Worm (Caenorhabditis elegans): ENCODE results near the gene T13C2.2.

T13C2.2 gene

ce11 chrII:6834582-6835058 is 42.6 kb downstream of the T13C2.2 start, which contains the start of gene egl-27:
Gene egl-27, plus strand, starts transcription at chrII:6835008.
- no peak for TF ChIP-seq unc-62 (GFP tag; optimal IDR thresholded peaks at IDR 0.05)

- TF ChIP-seq unc-62 (GFP tag; optimal IDR thresholded peaks at IDR 0.05), result no peak
Observed at ce11 chrII:6835500-6835899, 43.5 kb downstream of the T13C2.2 start.

ce11 chrII:6835972-6836595 is 44.1 kb downstream of the T13C2.2 start:
- no peak for TF ChIP-seq unc-62 (GFP tag; optimal IDR thresholded peaks at IDR 0.05)

ce11 chrII:6836762-6837566 is 45.0 kb downstream of the T13C2.2 start:
- TF ChIP-seq unc-62 (GFP tag; optimal IDR thresholded peaks at IDR 0.05), result no peak

ce11 chrII:6838270-6838878 is 46.4 kb downstream of the T13C2.2 start:
- TF ChIP-seq unc-62 (GFP tag; optimal IDR thresholded peaks at IDR 0.05), result no peak

DNA sequence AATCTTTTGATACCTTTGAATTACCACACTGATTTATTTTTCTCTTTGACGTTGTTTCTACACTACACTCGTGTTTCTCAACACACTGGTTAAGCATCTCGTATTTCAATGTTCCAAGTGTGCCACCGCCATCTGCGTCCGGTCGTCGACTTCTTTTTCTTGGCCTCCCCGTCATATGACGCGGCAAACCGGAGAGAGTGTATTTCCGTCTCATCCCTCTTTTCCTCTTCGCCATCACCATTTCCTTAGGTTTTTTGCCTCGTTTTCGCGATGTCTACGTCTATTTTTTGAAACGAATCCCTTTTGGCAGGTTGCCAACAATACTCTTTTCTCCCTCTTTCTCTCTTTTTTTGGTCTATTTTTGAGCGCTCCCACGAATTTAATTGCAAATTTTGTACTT is 47.0 kb downstream of the T13C2.2 start:
- TF ChIP-seq unc-62 (GFP tag; optimal IDR thresholded peaks at IDR 0.05), result no peak

- no peak for TF ChIP-seq unc-62 (GFP tag; optimal IDR thresholded peaks at IDR 0.05)
Observed at ce11 chrII:6840663-6841062, 48.7 kb downstream of the T13C2.2 start.

DNA sequence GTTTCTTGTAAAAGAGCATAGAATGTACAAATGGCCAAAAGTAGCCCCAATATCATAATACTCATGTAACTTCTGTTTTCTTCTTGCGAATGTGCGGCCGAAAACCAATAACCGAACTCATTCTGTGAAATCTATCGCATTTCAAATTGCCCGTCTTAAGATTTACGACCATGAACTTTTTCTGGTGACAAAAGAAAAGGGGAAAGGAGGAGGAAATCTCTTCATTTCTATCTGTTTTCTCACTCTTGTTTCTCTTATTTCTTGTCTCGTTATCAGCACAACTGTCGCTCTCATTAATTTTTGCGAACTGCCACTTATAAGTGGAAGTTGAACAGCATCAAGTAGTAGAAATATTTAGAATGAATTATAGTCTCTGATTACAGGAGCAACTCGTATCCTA is 49.1 kb downstream of the T13C2.2 start:
- no peak for TF ChIP-seq unc-62 (GFP tag; optimal IDR thresholded peaks at IDR 0.05)

- no peak for TF ChIP-seq unc-62 (GFP tag; optimal IDR thresholded peaks at IDR 0.05)
Observed at ce11 chrII:6842009-6842408, 50.0 kb downstream of the T13C2.2 start.

DNA sequence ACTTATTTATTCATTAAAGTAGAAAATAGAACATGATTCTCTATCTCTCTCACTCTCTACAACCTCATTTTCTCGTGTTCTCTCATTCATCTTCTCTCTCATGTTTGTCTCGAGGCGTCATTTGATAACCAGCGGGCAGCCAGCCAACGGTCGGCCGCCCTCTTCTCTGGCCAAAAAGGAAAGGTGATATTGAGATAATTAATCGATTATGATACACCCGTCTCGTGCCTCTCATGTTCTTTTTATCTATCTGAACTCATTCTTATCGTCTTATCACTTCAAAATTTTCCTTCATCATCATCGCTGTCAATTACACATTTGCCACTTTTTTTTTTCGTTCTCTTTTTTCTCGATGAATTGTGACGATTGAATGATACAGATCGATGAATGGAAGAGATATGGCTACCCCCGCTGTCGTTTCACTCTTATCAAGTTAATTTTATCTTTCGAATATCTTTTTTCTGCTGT is 50.7 kb downstream of the T13C2.2 start:
- TF ChIP-seq unc-62 (GFP tag; optimal IDR thresholded peaks at IDR 0.05), result no peak

DNA sequence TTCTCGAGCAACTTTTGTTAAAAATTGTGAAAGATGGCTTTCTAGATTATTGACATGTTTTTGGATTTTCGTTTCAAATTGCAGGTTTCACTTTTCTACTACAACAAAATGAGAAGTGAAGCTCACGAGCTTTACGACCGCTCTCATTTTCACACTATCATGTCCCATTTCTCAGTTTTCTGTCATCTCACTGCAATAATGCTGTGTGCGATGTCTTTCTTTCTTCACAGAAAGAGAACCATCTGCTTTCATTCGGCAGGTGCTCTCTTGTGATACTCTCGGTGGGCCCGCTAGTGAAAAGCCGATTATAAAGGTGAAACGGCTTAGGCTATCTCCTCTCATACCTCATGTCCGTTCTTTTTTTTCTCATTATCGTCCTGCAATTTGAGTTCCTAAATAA is 51.2 kb downstream of the T13C2.2 start:
- TF ChIP-seq unc-62 (GFP tag; optimal IDR thresholded peaks at IDR 0.05), result no peak

DNA sequence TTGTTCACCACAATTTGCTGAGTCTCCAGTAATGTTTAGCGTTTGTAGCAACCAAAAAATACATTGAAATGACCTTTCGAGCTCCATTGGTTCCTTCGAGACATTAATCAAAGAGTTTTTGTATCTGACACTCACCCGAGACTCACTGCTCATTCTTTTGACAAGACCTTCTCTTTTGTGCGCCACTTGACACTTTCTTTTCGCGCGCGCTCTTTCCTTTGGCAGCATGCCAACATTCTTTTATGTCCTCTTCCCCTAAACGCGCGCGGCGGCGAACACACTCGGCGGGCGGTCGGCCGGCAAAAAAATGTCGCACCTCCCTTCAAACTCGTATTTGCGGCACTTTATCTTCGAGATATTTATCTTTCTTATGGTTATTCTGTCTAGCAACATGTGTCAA is 51.7 kb downstream of the T13C2.2 start:
- TF ChIP-seq unc-62 (GFP tag; optimal IDR thresholded peaks at IDR 0.05), result no peak

DNA sequence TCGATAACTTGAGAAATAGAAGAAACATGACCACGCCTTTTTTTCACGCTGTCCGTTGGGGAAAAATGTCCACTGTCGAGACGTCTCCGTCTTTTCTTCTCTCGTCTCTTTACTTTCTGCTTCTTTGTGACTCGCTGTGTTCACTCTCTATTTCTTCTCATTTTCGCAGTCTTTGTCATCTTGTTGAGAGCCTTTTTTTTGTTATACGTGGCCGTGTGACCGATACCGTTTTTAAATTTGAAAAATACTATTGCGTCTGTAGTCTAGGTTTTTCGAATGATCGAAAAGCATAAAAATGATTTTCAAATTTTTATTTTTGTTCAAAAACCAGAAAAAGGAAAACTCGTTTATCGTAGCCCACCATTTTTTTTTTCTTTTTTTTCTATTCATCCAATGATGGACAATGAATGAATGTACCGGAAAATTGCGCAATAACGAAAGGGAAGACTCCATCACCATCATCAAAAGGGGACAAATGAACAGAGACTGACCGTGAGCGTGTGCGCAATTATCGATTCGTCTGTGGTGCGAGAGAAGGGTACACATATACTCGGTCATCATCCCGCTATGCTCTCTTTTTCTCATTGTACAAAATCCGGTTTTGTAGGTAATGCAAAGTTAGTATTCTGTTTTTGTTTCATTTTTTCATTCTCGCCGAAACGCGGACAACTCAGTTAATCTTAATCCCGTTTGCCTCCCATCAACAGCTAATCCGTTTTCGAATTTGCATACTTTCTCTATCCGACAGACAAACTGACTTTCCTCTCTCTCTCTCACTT is 52.4 kb downstream of the T13C2.2 start:
- no peak for TF ChIP-seq unc-62 (GFP tag; optimal IDR thresholded peaks at IDR 0.05)

DNA sequence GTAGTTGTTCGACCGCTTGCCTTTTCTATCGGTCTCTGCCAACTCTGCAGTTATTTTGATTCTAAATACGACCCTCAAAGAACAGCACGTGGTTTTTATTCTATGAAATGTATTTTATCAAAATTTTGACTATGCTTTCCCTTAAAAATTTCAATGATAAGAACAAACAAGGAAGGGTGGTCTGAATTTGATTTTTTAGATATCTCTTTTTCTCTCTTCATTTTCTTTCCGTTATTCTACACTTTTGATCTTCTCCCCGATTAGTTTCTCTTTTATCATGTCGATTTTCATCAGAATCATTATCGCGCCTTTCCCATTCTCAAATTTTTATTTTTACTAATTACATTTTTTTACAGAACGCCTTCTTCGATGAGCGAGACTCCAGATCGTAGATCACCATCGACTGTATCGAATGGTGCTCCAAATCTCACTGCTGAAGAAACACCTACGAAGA is 53.0 kb downstream of the T13C2.2 start:
- no peak for TF ChIP-seq unc-62 (GFP tag; optimal IDR thresholded peaks at IDR 0.05)

DNA sequence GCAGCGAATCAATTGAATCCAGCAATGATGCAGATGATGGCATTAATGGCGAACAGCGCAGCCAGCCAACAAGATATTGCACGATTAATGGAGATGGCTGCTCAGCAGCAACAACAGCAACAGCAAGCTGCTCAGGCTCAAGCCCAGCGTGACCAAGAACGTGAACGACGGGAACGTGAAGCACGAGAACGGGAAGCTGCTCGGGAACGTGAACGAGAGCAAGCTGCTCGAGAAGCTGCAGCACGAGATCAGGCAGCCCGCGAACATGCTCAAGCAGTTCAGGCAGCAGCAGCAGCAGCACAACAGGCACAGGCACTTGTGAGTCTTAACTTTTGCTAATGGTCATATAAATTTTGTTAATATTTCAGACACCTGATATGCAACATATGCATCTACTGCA is 54.7 kb downstream of the T13C2.2 start:
- no peak for TF ChIP-seq unc-62 (GFP tag; optimal IDR thresholded peaks at IDR 0.05)

DNA sequence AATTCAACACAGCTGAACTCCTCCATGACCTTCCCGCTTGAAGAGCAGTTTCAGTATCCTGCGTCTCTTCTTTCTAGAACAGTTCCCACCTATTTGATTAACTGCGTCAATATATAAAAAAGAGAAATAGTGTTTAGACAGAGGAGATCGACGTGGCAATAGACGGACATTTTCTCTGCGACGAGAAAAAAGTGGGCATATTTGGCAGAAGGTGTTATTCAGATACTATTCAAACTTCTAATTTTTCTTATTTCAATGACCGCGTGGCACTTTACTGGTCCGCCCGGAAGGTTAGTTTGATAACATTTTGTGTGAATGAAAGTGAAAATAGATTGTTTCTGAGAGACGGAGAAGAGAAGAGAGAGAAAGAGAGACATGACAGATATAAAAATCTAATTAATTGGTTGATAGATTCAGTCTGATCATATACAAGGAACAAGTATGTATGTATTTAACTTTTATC is 56.0 kb downstream of the T13C2.2 start, which contains the start of gene tbc-6:
Gene tbc-6 (plus strand): TSS at position 208 of the 463 bp plus-strand sequence.
- no peak for TF ChIP-seq unc-62 (GFP tag; optimal IDR thresholded peaks at IDR 0.05)

All from whole organism, dauer.